Fruit fly (Drosophila melanogaster) whole organism, embryonic: ENCODE data around the gene Lrch.

Experiments
- CG10366 ChIP-seq: fragments of 200-800 bp; sonication (Bioruptor generic); IDR thresholded peaks from 2 replicates; pipeline ENCODE4 v1.3.6; 2022; ENCODE audit warnings: missing biosample characterization, missing genetic modification characterization
- CG11504 ChIP-seq: fragments of 200-800 bp; sonication (Bioruptor generic); optimal IDR thresholded peaks from 3 replicates; lab custom pipeline; 2019; ENCODE audit warnings: missing biosample characterization, mild to moderate bottlenecking, missing genetic modification characterization, moderate library complexity
- CG12155 ChIP-seq: fragments of 200-800 bp; sonication (Bioruptor generic); optimal IDR thresholded peaks from 3 replicates; lab custom pipeline; 2016; ENCODE audit warnings: missing biosample characterization, missing genetic modification characterization
- CG17361 ChIP-seq: fragments of 200-800 bp; sonication (Bioruptor generic); IDR thresholded peaks from 3 replicates; pipeline ENCODE4 v1.3.6; 2022; ENCODE audit warnings: missing biosample characterization, missing genetic modification characterization
- CG31441 ChIP-seq: fragments of 200-800 bp; sonication (Bioruptor generic); IDR thresholded peaks from 2 replicates; pipeline ENCODE4 v1.3.6; 2022; ENCODE audit warnings: missing biosample characterization, missing genetic modification characterization
- CG4707 ChIP-seq: fragments of 200-800 bp; sonication (Bioruptor generic); optimal IDR thresholded peaks from 2 replicates; lab custom pipeline; 2018; ENCODE audit warnings: missing biosample characterization, mild to moderate bottlenecking, missing genetic modification characterization, moderate library complexity
- CG7357 ChIP-seq: fragments of 200-800 bp; sonication (Bioruptor generic); IDR thresholded peaks from 3 replicates; pipeline ENCODE4 v1.3.6; 2022; ENCODE audit warnings: missing biosample characterization, missing genetic modification characterization
- ash1 ChIP-seq: fragments of 200-800 bp; sonication (Bioruptor generic); optimal IDR thresholded peaks from 2 replicates; lab custom pipeline; 2018; ENCODE audit warnings: missing biosample characterization, mild to moderate bottlenecking, missing genetic modification characterization
- wor ChIP-seq: fragments of 200-800 bp; sonication (Bioruptor generic); IDR thresholded peaks from 2 replicates; pipeline ENCODE4 v1.3.6; 2022; ENCODE audit warnings: missing biosample characterization, missing genetic modification characterization

DNA sequence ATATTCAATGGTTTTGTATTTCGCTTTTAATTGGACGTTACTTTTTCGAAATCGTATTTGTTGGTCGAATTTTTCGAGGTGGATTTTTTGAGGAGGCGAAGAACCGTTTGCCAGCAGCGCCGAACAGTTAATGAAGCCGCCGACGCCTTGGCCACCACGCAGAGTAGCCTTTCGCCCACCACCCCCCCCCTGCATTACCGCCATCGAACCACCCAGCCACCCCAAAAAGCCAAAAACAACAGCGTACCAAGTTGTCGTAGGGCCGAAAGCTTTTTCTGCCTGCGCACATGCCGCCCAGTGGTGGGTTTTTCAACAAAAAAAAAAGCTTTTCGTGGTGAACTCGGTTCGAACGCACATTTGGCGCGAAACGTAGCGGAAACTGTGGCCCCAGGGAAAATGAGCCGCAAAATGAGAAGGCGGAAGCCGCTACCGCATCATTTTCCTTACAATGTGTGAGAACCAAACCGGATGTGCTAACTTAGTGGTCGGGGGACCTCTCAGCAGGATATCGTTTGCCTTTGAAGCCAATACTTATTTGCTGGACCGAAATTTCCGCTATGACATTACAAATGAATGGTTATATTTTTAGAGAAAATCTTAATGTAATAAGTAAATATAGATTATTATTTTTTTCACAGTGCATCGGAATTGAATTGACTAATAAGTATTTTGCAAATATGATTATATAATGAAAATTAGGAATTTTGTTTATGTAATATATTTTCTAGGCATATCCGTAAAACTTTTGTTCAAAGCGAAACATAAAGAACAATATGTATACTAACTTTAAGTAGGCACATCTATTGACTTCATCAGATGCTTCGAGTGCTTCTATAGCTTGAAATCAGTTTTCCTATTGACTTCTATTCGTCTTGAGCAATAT, 49.4 kb upstream of the Lrch start, which contains the start of the genes Dif and CG5043:
- TF ChIP-seq CG11504 (tag; lab: Kevin White, UChicago) (no peak), ash1 (GFP tag; lab: Kevin White, UChicago) (no peak), CG10366 (GFP tag; lab: Robert Waterston, UW) (no peak), CG12155 (GFP tag; lab: Kevin White, UChicago) (no peak), CG17361 (GFP tag; lab: Robert Waterston, UW) (no peak), wor (GFP tag; lab: Robert Waterston, UW) (no peak), CG31441 (GFP tag; lab: Robert Waterston, UW) (no peak), CG4707 (GFP tag; lab: Kevin White, UChicago) (no peak), CG7357 (GFP tag; lab: Robert Waterston, UW) (no peak)
